Fruit fly (Drosophila melanogaster) whole organism, embryonic: ENCODE data around the gene CG10348.

ENCODE experiments used
- ATbp ChIP-seq: fragments of 200-800 bp; sonication (Bioruptor generic); optimal IDR thresholded peaks from 2 replicates; lab custom pipeline; 2017; ENCODE audit warnings: missing biosample characterization, mild to moderate bottlenecking, missing genetic modification characterization, missing genetic modification reagents
- Asciz ChIP-seq: fragments of 200-800 bp; sonication (Bioruptor generic); optimal IDR thresholded peaks from 2 replicates; lab custom pipeline; 2017; ENCODE audit warnings: missing biosample characterization, mild to moderate bottlenecking, missing genetic modification characterization, missing genetic modification reagents
- Atf-2 ChIP-seq: fragments of 200-800 bp; sonication (Bioruptor generic); optimal IDR thresholded peaks from 2 replicates; lab custom pipeline; 2016; ENCODE audit warnings: missing biosample characterization, missing genetic modification characterization
- Awh ChIP-seq: fragments of 200-800 bp; sonication (Bioruptor generic); IDR thresholded peaks from 2 replicates; pipeline ENCODE4, ENCODE4 v1.3.6; 2022; ENCODE audit warnings: missing biosample characterization, missing genetic modification characterization
- B-H1 ChIP-seq: fragments of 200-800 bp; sonication (Bioruptor generic); IDR thresholded peaks from 3 replicates; pipeline ENCODE4 v1.3.6; 2022; ENCODE audit warnings: missing biosample characterization, missing genetic modification characterization
- CG10979 ChIP-seq: fragments of 200-800 bp; sonication (Bioruptor generic); optimal IDR thresholded peaks from 2 replicates; lab custom pipeline; 2018; ENCODE audit warnings: missing biosample characterization, mild to moderate bottlenecking, missing genetic modification characterization, moderate library complexity
- CG11723 ChIP-seq: fragments of 200-800 bp; sonication (Bioruptor generic); optimal IDR thresholded peaks from 2 replicates; lab custom pipeline; 2017; ENCODE audit warnings: missing biosample characterization, mild to moderate bottlenecking, missing genetic modification characterization
- CG13296 ChIP-seq: fragments of 200-800 bp; sonication (Bioruptor generic); optimal IDR thresholded peaks from 3 replicates; lab custom pipeline; 2018; ENCODE audit warnings: missing biosample characterization, mild to moderate bottlenecking, missing genetic modification characterization
- CG14014 ChIP-seq: fragments of 200-800 bp; sonication (Bioruptor generic); IDR thresholded peaks from 2 replicates; pipeline ENCODE4 v1.3.6; 2022; ENCODE audit warnings: missing biosample characterization, missing genetic modification characterization
- CG14050 ChIP-seq: fragments of 200-800 bp; sonication (Bioruptor generic); IDR thresholded peaks from 3 replicates; pipeline ENCODE4 v1.3.6; 2022; ENCODE audit warnings: missing biosample characterization, missing genetic modification characterization
- CG17328 ChIP-seq: fragments of 200-800 bp; sonication (Bioruptor generic); IDR thresholded peaks from 2 replicates; pipeline ENCODE4 v1.3.6; 2022; ENCODE audit warnings: missing biosample characterization, missing genetic modification characterization
- CG17359 ChIP-seq: fragments of 200-800 bp; sonication (Bioruptor generic); optimal IDR thresholded peaks from 3 replicates; lab custom pipeline; 2018; ENCODE audit warnings: missing biosample characterization, mild to moderate bottlenecking, missing genetic modification characterization, moderate library complexity
- CG18764 ChIP-seq: fragments of 200-800 bp; sonication (Bioruptor generic); optimal IDR thresholded peaks from 3 replicates; lab custom pipeline; 2016; ENCODE audit warnings: missing biosample characterization, missing genetic modification characterization
- CG2129 ChIP-seq: fragments of 200-800 bp; sonication (Bioruptor generic); IDR thresholded peaks from 2 replicates; pipeline ENCODE4 v1.3.6; 2022; ENCODE audit warnings: missing biosample characterization, missing genetic modification characterization; ENCODE audit not compliant: partially characterized antibody
- CG2678 ChIP-seq: fragments of 200-800 bp; sonication (Bioruptor generic); optimal IDR thresholded peaks from 3 replicates; lab custom pipeline; 2019; ENCODE audit warnings: missing biosample characterization, mild to moderate bottlenecking, missing genetic modification characterization, moderate library complexity
- CG2875 ChIP-seq: fragments of 200-800 bp; sonication (Bioruptor generic); optimal IDR thresholded peaks from 2 replicates; lab custom pipeline; 2017; ENCODE audit warnings: missing biosample characterization, mild to moderate bottlenecking, missing genetic modification characterization, missing genetic modification reagents
- CG3281 ChIP-seq: fragments of 200-800 bp; sonication (Bioruptor generic); optimal IDR thresholded peaks from 3 replicates; lab custom pipeline; 2017; ENCODE audit warnings: missing biosample characterization, mild to moderate bottlenecking, missing genetic modification characterization
- CG3847 ChIP-seq: fragments of 200-800 bp; sonication (Bioruptor generic); IDR thresholded peaks from 2 replicates; pipeline ENCODE4 v1.3.6; 2022; ENCODE audit warnings: missing biosample characterization, missing genetic modification characterization
- CG3995 ChIP-seq: fragments of 200-800 bp; sonication (Bioruptor generic); optimal IDR thresholded peaks from 3 replicates; lab custom pipeline; 2016; ENCODE audit warnings: missing biosample characterization, missing genetic modification characterization
- CG4282 ChIP-seq: fragments of 200-800 bp; sonication (Bioruptor generic); optimal IDR thresholded peaks from 2 replicates; lab custom pipeline; 2016; ENCODE audit warnings: missing biosample characterization, missing genetic modification characterization
- CG4360 ChIP-seq: fragments of 200-800 bp; sonication (Bioruptor generic); IDR thresholded peaks from 2 replicates; pipeline ENCODE4 v1.3.6; 2022; ENCODE audit warnings: missing biosample characterization, missing genetic modification characterization
- CG4617 ChIP-seq: fragments of 200-800 bp; sonication (Bioruptor generic); optimal IDR thresholded peaks from 3 replicates; lab custom pipeline; 2016; ENCODE audit warnings: missing biosample characterization, missing genetic modification characterization, borderline replicate concordance
- CG4730 ChIP-seq: fragments of 200-800 bp; sonication (Bioruptor generic); IDR thresholded peaks from 2 replicates; pipeline ENCODE4 v1.3.6; 2022; ENCODE audit warnings: missing biosample characterization, missing genetic modification characterization
- CG8944 ChIP-seq: fragments of 200-800 bp; sonication (Bioruptor generic); optimal IDR thresholded peaks from 3 replicates; lab custom pipeline; 2016; ENCODE audit warnings: missing biosample characterization, missing genetic modification characterization
- CG9609 ChIP-seq: fragments of 200-800 bp; sonication (Bioruptor generic); optimal IDR thresholded peaks from 3 replicates; lab custom pipeline; 2016; ENCODE audit warnings: missing biosample characterization, missing genetic modification characterization
- CG9797 ChIP-seq: fragments of 200-800 bp; sonication (Bioruptor generic); optimal IDR thresholded peaks from 3 replicates; lab custom pipeline; 2018; ENCODE audit warnings: missing biosample characterization, mild to moderate bottlenecking, missing genetic modification characterization
- Ets97D ChIP-seq: fragments of 200-800 bp; sonication (Bioruptor generic); optimal IDR thresholded peaks from 3 replicates; lab custom pipeline; 2016; ENCODE audit warnings: missing biosample characterization, missing genetic modification characterization
- Hr51 ChIP-seq, 2 experiments: fragments of 200-800 bp; sonication (Bioruptor generic); optimal IDR thresholded peaks; 2 replicates in 1 of 2; 3 replicates in 1 of 2; lab custom pipeline; 2016 to 2018; ENCODE audit warnings: missing biosample characterization in 2 of 2, missing genetic modification characterization in 2 of 2, mild to moderate bottlenecking in 1 of 2, moderate library complexity in 1 of 2
- Jarid2 ChIP-seq: fragments of 200-800 bp; sonication (Bioruptor generic); optimal IDR thresholded peaks from 3 replicates; lab custom pipeline; 2017; ENCODE audit warnings: mild to moderate bottlenecking, missing biosample characterization, missing genetic modification reagents, missing genetic modification characterization
- Lpt ChIP-seq: fragments of >200 bp; optimal IDR thresholded peaks from 2 replicates; lab custom pipeline; 2018; ENCODE audit warnings: missing biosample characterization, missing genetic modification characterization
- Max ChIP-seq: fragments of 200-800 bp; sonication (Bioruptor generic); optimal IDR thresholded peaks from 2 replicates; lab custom pipeline; 2016; ENCODE audit warnings: missing biosample characterization, mild to moderate bottlenecking, missing genetic modification characterization
- NFAT ChIP-seq: fragments of 200-800 bp; sonication (Bioruptor generic); IDR thresholded peaks from 2 replicates; pipeline ENCODE4 v1.3.6; 2022; ENCODE audit warnings: missing biosample characterization, missing genetic modification characterization
- Neu2 ChIP-seq: fragments of 200-800 bp; sonication (Bioruptor generic); optimal IDR thresholded peaks from 3 replicates; lab custom pipeline; 2016; ENCODE audit warnings: missing biosample characterization, missing genetic modification characterization, borderline replicate concordance
- NfI ChIP-seq: fragments of 200-800 bp; sonication (Bioruptor generic); optimal IDR thresholded peaks from 3 replicates; lab custom pipeline; 2018; ENCODE audit warnings: missing biosample characterization, mild to moderate bottlenecking, missing genetic modification characterization, moderate library complexity
- Opbp ChIP-seq: fragments of 200-800 bp; sonication (Bioruptor generic); IDR thresholded peaks from 3 replicates; pipeline ENCODE4 v1.3.6; 2022; ENCODE audit warnings: missing biosample characterization, missing genetic modification characterization; ENCODE audit not compliant: partially characterized antibody
- Optix ChIP-seq: fragments of 200-800 bp; sonication (Bioruptor generic); IDR thresholded peaks from 3 replicates; pipeline ENCODE4 v1.3.6; 2022; ENCODE audit warnings: missing biosample characterization, missing genetic modification characterization
- Spps ChIP-seq: fragments of 200-800 bp; sonication (Bioruptor generic); optimal IDR thresholded peaks from 2 replicates; lab custom pipeline; 2018; ENCODE audit warnings: missing biosample characterization, mild to moderate bottlenecking, missing genetic modification characterization
- Ssrp ChIP-seq: fragments of 200-800 bp; sonication (Bioruptor generic); optimal IDR thresholded peaks from 2 replicates; lab custom pipeline; 2018; ENCODE audit warnings: missing biosample characterization, mild to moderate bottlenecking, missing genetic modification characterization, moderate library complexity
- Trl ChIP-seq, 3 experiments: fragments of >200 bp in 2 of 3; fragments of 200-800 bp in 1 of 3; sonication (Bioruptor generic) in 1 of 3; optimal IDR thresholded peaks; 2 replicates in 1 of 3; 3 replicates in 2 of 3; lab custom pipeline; 2016 to 2017; ENCODE audit warnings: missing biosample characterization in 1 of 3, missing genetic modification characterization in 1 of 3
- bigmax ChIP-seq: fragments of 200-800 bp; sonication (Bioruptor generic); optimal IDR thresholded peaks from 2 replicates; lab custom pipeline; 2018; ENCODE audit warnings: missing biosample characterization, mild to moderate bottlenecking, missing genetic modification characterization
- danr ChIP-seq: fragments of 200-800 bp; sonication (Bioruptor generic); IDR thresholded peaks from 2 replicates; pipeline ENCODE4 v1.3.6; 2022; ENCODE audit warnings: missing biosample characterization, missing genetic modification characterization
- gce ChIP-seq: fragments of 200-800 bp; sonication (Bioruptor generic); IDR thresholded peaks from 3 replicates; pipeline ENCODE4 v1.3.6; 2022; ENCODE audit warnings: missing biosample characterization, missing genetic modification characterization
- gro ChIP-seq: fragments of 200-800 bp; sonication (Bioruptor generic); optimal IDR thresholded peaks from 2 replicates; lab custom pipeline; 2016; ENCODE audit warnings: missing biosample characterization, missing genetic modification characterization
- hb ChIP-seq: fragments of 200-800 bp; sonication (Bioruptor generic); IDR thresholded peaks from 3 replicates; pipeline ENCODE4 v1.3.6; 2022; ENCODE audit warnings: missing biosample characterization, missing genetic modification characterization; ENCODE audit not compliant: partially characterized antibody
- hth ChIP-seq: fragments of >200 bp; optimal IDR thresholded peaks from 2 replicates; lab custom pipeline; 2017; ENCODE audit warnings: inconsistent platforms
- salm ChIP-seq: fragments of 200-800 bp; sonication (Bioruptor generic); optimal IDR thresholded peaks from 2 replicates; lab custom pipeline; 2018; ENCODE audit warnings: missing biosample characterization, mild to moderate bottlenecking, missing genetic modification characterization
- sqz ChIP-seq: fragments of 200-800 bp; sonication (Bioruptor generic); optimal IDR thresholded peaks from 3 replicates; lab custom pipeline; 2018; ENCODE audit warnings: missing biosample characterization, mild to moderate bottlenecking, missing genetic modification characterization
- vvl ChIP-seq: fragments of 200-800 bp; sonication (Bioruptor generic); IDR thresholded peaks from 2 replicates; pipeline ENCODE4 v1.3.6; 2022; ENCODE audit warnings: missing biosample characterization, missing genetic modification characterization
- wor ChIP-seq: fragments of 200-800 bp; sonication (Bioruptor generic); IDR thresholded peaks from 2 replicates; pipeline ENCODE4 v1.3.6; 2022; ENCODE audit warnings: missing biosample characterization, missing genetic modification characterization

CG10348 gene

dm6 chr2L:18708239-18708891 lies 24.0 kb downstream of the CG10348 start, which contains the start of the genes Faf2 and Grip71 (continued):
- TF ChIP-seq vvl (GFP tag; lab: Robert Waterston, UW) (peak; percentile 96), gce (GFP tag; lab: Robert Waterston, UW) (peak; percentile 69; the same call in 1 of the 3 replicates), CG2875 (GFP tag; lab: Kevin White, UChicago) (peak; percentile 74), hth (lab: Kevin White, UChicago) (no peak), NFAT (GFP tag; lab: Robert Waterston, UW) (peak; percentile 90), CG18764 (GFP tag; lab: Kevin White, UChicago) (peak; percentile 93), Awh (GFP tag; lab: Robert Waterston, UW) (peak; percentile 94), CG2129 (GFP tag; lab: Robert Waterston, UW) (no peak), B-H1 (GFP tag; lab: Robert Waterston, UW) (peak; percentile 94), NfI (GFP tag; lab: Kevin White, UChicago) (peak; percentile 92), Trl (optimal IDR thresholded peaks at IDR 0.05; lab: Kevin White, UChicago) (no peak), Trl (GFP tag; optimal IDR thresholded peaks at IDR 0.05; lab: Kevin White, UChicago) (peak; percentile 80), Lpt (no peak), salm (peak; percentile 63), CG9609 (GFP tag; lab: Kevin White, UChicago) (peak; percentile 83), bigmax (GFP tag; lab: Kevin White, UChicago) (peak; percentile 26), CG3995 (GFP tag; lab: Kevin White, UChicago) (peak; percentile 62), Asciz (GFP tag; lab: Kevin White, UChicago) (peak; percentile 68), sqz (GFP tag; lab: Kevin White, UChicago) (no peak), danr (GFP tag; lab: Robert Waterston, UW) (peak; percentile 89; the same call in 1 of the 2 replicates), Spps (tag; lab: Kevin White, UChicago) (peak; percentile 76), Neu2 (GFP tag; lab: Kevin White, UChicago) (no peak), CG3281 (peak; percentile 75), Hr51 (GFP tag; optimal IDR thresholded peaks at IDR 0.05; lab: Kevin White, UChicago) (peak; percentile 79 to 86), CG14050 (peak; percentile 92), CG3847 (GFP tag; lab: Robert Waterston, UW) (peak; percentile 95), CG8944 (GFP tag; lab: Kevin White, UChicago) (peak; percentile 87), CG4730 (GFP tag; lab: Robert Waterston, UW) (peak; percentile 94), Ssrp (tag; lab: Kevin White, UChicago) (peak; percentile 95), CG4360 (GFP tag; lab: Robert Waterston, UW) (peak; percentile 88), wor (GFP tag; lab: Robert Waterston, UW) (peak; percentile 90), Opbp (GFP tag; lab: Robert Waterston, UW) (peak; percentile 31; the same call in 1 of the 3 replicates), CG4617 (peak; percentile 82), CG10979 (tag; lab: Kevin White, UChicago) (peak; percentile 80), CG13296 (peak; percentile 57), CG9797 (GFP tag; lab: Kevin White, UChicago) (peak; percentile 98), Atf-2 (GFP tag; lab: Kevin White, UChicago) (peak; percentile 80), gro (GFP tag; lab: Kevin White, UChicago) (peak; percentile 65), Optix (GFP tag; lab: Robert Waterston, UW) (peak; percentile 93), ATbp (peak; percentile 76), CG4282 (GFP tag; lab: Kevin White, UChicago) (peak; percentile 14), Max (GFP tag; lab: Kevin White, UChicago) (peak; percentile 79), hb (GFP tag; lab: Robert Waterston, UW) (peak; percentile 53; the same call in 1 of the 3 replicates), CG11723 (GFP tag; lab: Kevin White, UChicago) (peak; percentile 75), CG14014 (GFP tag; lab: Robert Waterston, UW) (peak; percentile 95), Jarid2 (GFP tag; lab: Kevin White, UChicago) (peak; percentile 52), CG17328 (GFP tag; lab: Robert Waterston, UW) (peak; percentile 91), CG2678 (peak; percentile 89), Ets97D (GFP tag; lab: Kevin White, UChicago) (peak; percentile 91), CG17359 (tag; lab: Kevin White, UChicago) (peak; percentile 92)
